ENCODE assay signal across 1 fruit fly cellular context in the genomic region with DNA sequence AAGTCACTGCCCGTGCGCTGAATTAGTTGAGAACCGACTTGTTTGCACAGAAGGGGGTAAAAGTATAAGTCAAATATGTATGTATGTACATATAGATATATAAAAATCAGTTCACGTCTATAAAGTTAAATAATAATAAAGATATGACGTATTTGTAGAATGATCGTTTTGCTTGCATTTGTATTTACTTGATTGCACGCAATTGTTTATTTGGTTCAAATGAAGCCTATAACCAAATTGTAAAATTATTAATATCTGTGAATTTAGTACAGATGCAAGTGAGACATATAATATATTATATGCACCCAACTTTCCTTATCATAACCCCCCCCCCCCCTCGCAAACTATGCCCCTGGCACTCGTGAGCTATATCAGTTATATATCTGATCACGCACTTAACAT.
A peak's percentile ranks its signal among the peaks of the same experiment; 100 is the strongest.
TF ChIP-seq lines count a peak whose summit lies in the region.

No protein-coding gene starts in this region.

TF ChIP-seq in whole organism, embryonic, 481 proteins besides CTCF, POLR2A, EP300 and RAD21 (continued from another document and continues in another):
- no peak for TF ChIP-seq CG14667 (GFP tag; IDR thresholded peaks at IDR 0.05; lab: Robert Waterston, UW)
- TF ChIP-seq Hr78 (GFP tag; optimal IDR thresholded peaks at IDR 0.05; lab: Kevin White, UChicago), result no peak
- TF ChIP-seq Atf6 (GFP tag; IDR thresholded peaks at IDR 0.05; lab: Robert Waterston, UW), result peak; percentile 40; the same call in 1 of the 2 replicates
- no peak for TF ChIP-seq Abd-B (GFP tag; optimal IDR thresholded peaks at IDR 0.05; lab: Kevin White, UChicago)
- peak; percentile 8 for TF ChIP-seq CG2875 (GFP tag; optimal IDR thresholded peaks at IDR 0.05; lab: Kevin White, UChicago)
- no peak for TF ChIP-seq gsb (GFP tag; IDR thresholded peaks at IDR 0.05; lab: Robert Waterston, UW)
- TF ChIP-seq dmrt99B (tag; optimal IDR thresholded peaks at IDR 0.05; lab: Kevin White, UChicago), result peak; percentile 56
- TF ChIP-seq zfh2 (GFP tag; optimal IDR thresholded peaks at IDR 0.05; lab: Kevin White, UChicago), result no peak
- TF ChIP-seq CG11247 (GFP tag; IDR thresholded peaks at IDR 0.05; lab: Robert Waterston, UW), result no peak
- peak; percentile 4 for TF ChIP-seq trem (tag; optimal IDR thresholded peaks at IDR 0.05; lab: Kevin White, UChicago)
- TF ChIP-seq pho (GFP tag; optimal IDR thresholded peaks at IDR 0.05; lab: Kevin White, UChicago), result peak; percentile 2
- TF ChIP-seq CG18262 (tag; optimal IDR thresholded peaks at IDR 0.05; lab: Kevin White, UChicago), result peak; percentile 56
- peak; percentile 50 for TF ChIP-seq CG31441 (GFP tag; IDR thresholded peaks at IDR 0.05; lab: Robert Waterston, UW)
- no peak for TF ChIP-seq CG30431 (GFP tag; optimal IDR thresholded peaks at IDR 0.05; lab: Kevin White, UChicago)
- TF ChIP-seq CG8388 (GFP tag; optimal IDR thresholded peaks at IDR 0.05; lab: Kevin White, UChicago), result peak; percentile 8
- no peak for TF ChIP-seq emc (GFP tag; optimal IDR thresholded peaks at IDR 0.05; lab: Kevin White, UChicago)
- TF ChIP-seq CrebB (tag; optimal IDR thresholded peaks at IDR 0.05; lab: Kevin White, UChicago), result no peak
- no peak for TF ChIP-seq CG32767 (GFP tag; IDR thresholded peaks at IDR 0.05; lab: Robert Waterston, UW)
- peak; percentile 63 for TF ChIP-seq grau (tag; optimal IDR thresholded peaks at IDR 0.05; lab: Kevin White, UChicago)
- TF ChIP-seq Adf1 (GFP tag; IDR thresholded peaks at IDR 0.05; lab: Robert Waterston, UW), result no peak
- no peak for TF ChIP-seq fd96Cb (tag; optimal IDR thresholded peaks at IDR 0.05; lab: Kevin White, UChicago)
- no peak for TF ChIP-seq CG8478 (optimal IDR thresholded peaks at IDR 0.05; lab: Kevin White, UChicago)
- no peak for TF ChIP-seq dm (GFP tag; optimal IDR thresholded peaks at IDR 0.05; lab: Kevin White, UChicago)
- TF ChIP-seq CkIIα-i1 (GFP tag; IDR thresholded peaks at IDR 0.05; lab: Robert Waterston, UW), result no peak
- TF ChIP-seq pros (GFP tag; optimal IDR thresholded peaks at IDR 0.05; lab: Kevin White, UChicago), result no peak
- TF ChIP-seq sqz (GFP tag; optimal IDR thresholded peaks at IDR 0.05; lab: Kevin White, UChicago), result peak; percentile 27
- TF ChIP-seq ranshi (GFP tag; IDR thresholded peaks at IDR 0.05; lab: Robert Waterston, UW), result peak; percentile 57
- peak; percentile 41 for TF ChIP-seq D19B (GFP tag; optimal IDR thresholded peaks at IDR 0.05; lab: Kevin White, UChicago)
- peak; percentile 72 for TF ChIP-seq CG15011 (GFP tag; optimal IDR thresholded peaks at IDR 0.05; lab: Kevin White, UChicago)
- TF ChIP-seq CoRest (tag; optimal IDR thresholded peaks at IDR 0.05; lab: Kevin White, UChicago), result peak; percentile 50
- peak; percentile 3 for TF ChIP-seq CG10267 (tag; optimal IDR thresholded peaks at IDR 0.05; lab: Kevin White, UChicago)
- TF ChIP-seq Atf3 (GFP tag; optimal IDR thresholded peaks at IDR 0.05; lab: Kevin White, UChicago), result no peak
- peak; percentile 20 for TF ChIP-seq CG8359 (GFP tag; optimal IDR thresholded peaks at IDR 0.05; lab: Kevin White, UChicago; ENCODE audit: borderline replicate concordance)
- no peak for TF ChIP-seq onecut (GFP tag; IDR thresholded peaks at IDR 0.05; lab: Robert Waterston, UW)
- no peak for TF ChIP-seq sc (optimal IDR thresholded peaks at IDR 0.05; lab: Kevin White, UChicago)
- TF ChIP-seq sc (GFP tag; optimal IDR thresholded peaks at IDR 0.05; lab: Kevin White, UChicago), result no peak
- peak; percentile 6 for TF ChIP-seq CG5245 (GFP tag; optimal IDR thresholded peaks at IDR 0.05; lab: Kevin White, UChicago)
- TF ChIP-seq Doc3 (GFP tag; IDR thresholded peaks at IDR 0.05; lab: Robert Waterston, UW; ENCODE audit: partially characterized antibody), result no peak
- TF ChIP-seq BEAF-32 (GFP tag; optimal IDR thresholded peaks at IDR 0.05; lab: Kevin White, UChicago), result no peak
- TF ChIP-seq prd (optimal IDR thresholded peaks at IDR 0.05; lab: Kevin White, UChicago), result no peak
- TF ChIP-seq prd (GFP tag; IDR thresholded peaks at IDR 0.05; lab: Robert Waterston, UW), result peak; percentile 53; the same call in 2 of the 3 replicates
- TF ChIP-seq CG13894 (tag; optimal IDR thresholded peaks at IDR 0.05; lab: Kevin White, UChicago), result peak; percentile 58
- TF ChIP-seq gem (tag; optimal IDR thresholded peaks at IDR 0.05; lab: Kevin White, UChicago), result peak; percentile 57
- peak; percentile 52; the same call in 1 of the 2 replicates for TF ChIP-seq al (GFP tag; IDR thresholded peaks at IDR 0.05; lab: Robert Waterston, UW)
- no peak for TF ChIP-seq NK7.1 (GFP tag; optimal IDR thresholded peaks at IDR 0.05; lab: Kevin White, UChicago)
- no peak for TF ChIP-seq CG34422 (GFP tag; IDR thresholded peaks at IDR 0.05; lab: Robert Waterston, UW)
- TF ChIP-seq CG6689 (GFP tag; IDR thresholded peaks at IDR 0.05; lab: Robert Waterston, UW), result peak; percentile 35; the same call in 1 of the 2 replicates
- TF ChIP-seq CG9727 (GFP tag; optimal IDR thresholded peaks at IDR 0.05; lab: Kevin White, UChicago), result peak; percentile 72
- no peak for TF ChIP-seq CG8944 (GFP tag; optimal IDR thresholded peaks at IDR 0.05; lab: Kevin White, UChicago)
- peak; percentile 46 for TF ChIP-seq CG5180 (GFP tag; optimal IDR thresholded peaks at IDR 0.05; lab: Kevin White, UChicago)
- no peak for TF ChIP-seq CG8290 (GFP tag; optimal IDR thresholded peaks at IDR 0.05; lab: Kevin White, UChicago)
- TF ChIP-seq CG8290 (tag; optimal IDR thresholded peaks at IDR 0.05; lab: Kevin White, UChicago), result peak in 1 of 2 experiments; percentile 0
- TF ChIP-seq Drgx (GFP tag; IDR thresholded peaks at IDR 0.05; lab: Robert Waterston, UW), result no peak
- TF ChIP-seq Poxn (GFP tag; IDR thresholded peaks at IDR 0.05; lab: Robert Waterston, UW), result no peak
- no peak for TF ChIP-seq pum (GFP tag; optimal IDR thresholded peaks at IDR 0.05; lab: Kevin White, UChicago)
- peak; percentile 25 for TF ChIP-seq bcd (GFP tag; optimal IDR thresholded peaks at IDR 0.05; lab: Kevin White, UChicago)
- no peak for TF ChIP-seq br (optimal IDR thresholded peaks at IDR 0.05; lab: Kevin White, UChicago)
- no peak for TF ChIP-seq CG10321 (GFP tag; IDR thresholded peaks at IDR 0.05; lab: Robert Waterston, UW)
- peak; percentile 29 for TF ChIP-seq phol (tag; optimal IDR thresholded peaks at IDR 0.05; lab: Kevin White, UChicago)
- peak; percentile 39 for TF ChIP-seq D19A (tag; optimal IDR thresholded peaks at IDR 0.05; lab: Kevin White, UChicago)
- TF ChIP-seq CG30403 (GFP tag; optimal IDR thresholded peaks at IDR 0.05; lab: Kevin White, UChicago), result peak; percentile 25
- TF ChIP-seq CG6654 (GFP tag; optimal IDR thresholded peaks at IDR 0.05; lab: Kevin White, UChicago), result no peak
- no peak for TF ChIP-seq zfh1 (GFP tag; IDR thresholded peaks at IDR 0.05; lab: Robert Waterston, UW)
- TF ChIP-seq CG17612 (GFP tag; IDR thresholded peaks at IDR 0.05; lab: Robert Waterston, UW), result 0 out of 2 replicates have a peak, but pooled peaks have one; percentile 12
- TF ChIP-seq Opbp (GFP tag; IDR thresholded peaks at IDR 0.05; lab: Robert Waterston, UW; ENCODE audit: partially characterized antibody), result no peak
- peak; percentile 36 for TF ChIP-seq CG17568 (GFP tag; optimal IDR thresholded peaks at IDR 0.05; lab: Kevin White, UChicago)
- TF ChIP-seq row (GFP tag; IDR thresholded peaks at IDR 0.05; lab: Robert Waterston, UW), result 0 out of 3 replicates have a peak, but pooled peaks have one; percentile 14
- TF ChIP-seq CG13775 (GFP tag; optimal IDR thresholded peaks at IDR 0.05; lab: Kevin White, UChicago), result peak; percentile 55
- TF ChIP-seq eyg (GFP tag; optimal IDR thresholded peaks at IDR 0.05; lab: Kevin White, UChicago), result no peak
- peak; percentile 71 for TF ChIP-seq CG7839 (tag; optimal IDR thresholded peaks at IDR 0.05; lab: Kevin White, UChicago)
- no peak for TF ChIP-seq vnd (GFP tag; IDR thresholded peaks at IDR 0.05; lab: Robert Waterston, UW; ENCODE audit: partially characterized antibody)
- peak; percentile 13 for TF ChIP-seq Nf-YB (GFP tag; optimal IDR thresholded peaks at IDR 0.05; lab: Kevin White, UChicago)
- no peak for TF ChIP-seq maf-S (GFP tag; optimal IDR thresholded peaks at IDR 0.05; lab: Kevin White, UChicago)
- no peak for TF ChIP-seq ewg (GFP tag; optimal IDR thresholded peaks at IDR 0.05; lab: Kevin White, UChicago)
- peak; percentile 57 for TF ChIP-seq CG32532 (GFP tag; IDR thresholded peaks at IDR 0.05; lab: Robert Waterston, UW)
- TF ChIP-seq sens (GFP tag; lab: Kevin White, UChicago), result peak; percentile 72
- no peak for TF ChIP-seq CG4820 (GFP tag; optimal IDR thresholded peaks at IDR 0.05; lab: Kevin White, UChicago)
- TF ChIP-seq Dp (GFP tag; optimal IDR thresholded peaks at IDR 0.05; lab: Kevin White, UChicago), result no peak
- TF ChIP-seq CG14860 (GFP tag; IDR thresholded peaks at IDR 0.05; lab: Robert Waterston, UW; ENCODE audit: partially characterized antibody), result no peak
- TF ChIP-seq NC2β (GFP tag; optimal IDR thresholded peaks at IDR 0.05; lab: Kevin White, UChicago), result no peak
- TF ChIP-seq disco-r (GFP tag; optimal IDR thresholded peaks at IDR 0.05; lab: Kevin White, UChicago), result no peak
- TF ChIP-seq pita (GFP tag; optimal IDR thresholded peaks at IDR 0.05; lab: Kevin White, UChicago), result no peak
- peak; percentile 24 for TF ChIP-seq CG8281 (tag; optimal IDR thresholded peaks at IDR 0.05; lab: Kevin White, UChicago)
- TF ChIP-seq kay (GFP tag; optimal IDR thresholded peaks at IDR 0.05; lab: Kevin White, UChicago), result peak; percentile 43
- no peak for TF ChIP-seq B-H2 (GFP tag; optimal IDR thresholded peaks at IDR 0.05; lab: Kevin White, UChicago)
- TF ChIP-seq CG15073 (GFP tag; optimal IDR thresholded peaks at IDR 0.05; lab: Kevin White, UChicago), result no peak
- no peak for TF ChIP-seq ara (GFP tag; IDR thresholded peaks at IDR 0.05; lab: Robert Waterston, UW)
- TF ChIP-seq Rfx (GFP tag; IDR thresholded peaks at IDR 0.05; lab: Robert Waterston, UW), result no peak
- no peak for TF ChIP-seq CG14014 (GFP tag; IDR thresholded peaks at IDR 0.05; lab: Robert Waterston, UW)
- TF ChIP-seq eve (GFP tag; optimal IDR thresholded peaks at IDR 0.05; lab: Kevin White, UChicago), result no peak
- TF ChIP-seq CG1529 (GFP tag; optimal IDR thresholded peaks at IDR 0.05; lab: Kevin White, UChicago), result peak; percentile 15
- no peak for TF ChIP-seq CG4854 (GFP tag; optimal IDR thresholded peaks at IDR 0.05; lab: Kevin White, UChicago)
- no peak for TF ChIP-seq CG9609 (GFP tag; optimal IDR thresholded peaks at IDR 0.05; lab: Kevin White, UChicago)
- no peak for TF ChIP-seq pan (optimal IDR thresholded peaks at IDR 0.05; lab: Kevin White, UChicago)
- no peak for TF ChIP-seq pan (GFP tag; optimal IDR thresholded peaks at IDR 0.05 in 1 of 2, IDR thresholded peaks at IDR 0.05 in 1 of 2)
- peak; percentile 34 for TF ChIP-seq nau (GFP tag; optimal IDR thresholded peaks at IDR 0.05; lab: Kevin White, UChicago)
- TF ChIP-seq croc (GFP tag; conservative IDR thresholded peaks at IDR 0.05; lab: Robert Waterston, UW), result no peak
- TF ChIP-seq CG3065 (GFP tag; optimal IDR thresholded peaks at IDR 0.05; lab: Kevin White, UChicago), result no peak
- no peak for TF ChIP-seq vvl (GFP tag; IDR thresholded peaks at IDR 0.05; lab: Robert Waterston, UW)
- TF ChIP-seq CG4730 (GFP tag; IDR thresholded peaks at IDR 0.05; lab: Robert Waterston, UW), result peak; percentile 5; the same call in 1 of the 2 replicates
- no peak for TF ChIP-seq Optix (GFP tag; IDR thresholded peaks at IDR 0.05; lab: Robert Waterston, UW)
- no peak for TF ChIP-seq Hsf (GFP tag; optimal IDR thresholded peaks at IDR 0.05; lab: Kevin White, UChicago)
- TF ChIP-seq Camta (GFP tag; optimal IDR thresholded peaks at IDR 0.05; lab: Kevin White, UChicago), result no peak
- TF ChIP-seq MESR4 (GFP tag; optimal IDR thresholded peaks at IDR 0.05; lab: Kevin White, UChicago), result no peak
- no peak for TF ChIP-seq E2f1 (GFP tag; IDR thresholded peaks at IDR 0.05; lab: Robert Waterston, UW)
- TF ChIP-seq CG11398 (GFP tag; optimal IDR thresholded peaks at IDR 0.05; lab: Kevin White, UChicago), result no peak
- TF ChIP-seq CG10431 (GFP tag; optimal IDR thresholded peaks at IDR 0.05; lab: Kevin White, UChicago), result peak; percentile 29
- no peak for TF ChIP-seq Oaz (GFP tag; IDR thresholded peaks at IDR 0.05; lab: Robert Waterston, UW)
- peak; percentile 40 for TF ChIP-seq CG17385 (GFP tag; optimal IDR thresholded peaks at IDR 0.05; lab: Kevin White, UChicago)
- no peak for TF ChIP-seq CG17829 (tag; optimal IDR thresholded peaks at IDR 0.05; lab: Kevin White, UChicago)
- no peak for TF ChIP-seq yki (optimal IDR thresholded peaks at IDR 0.05; lab: Kevin White, UChicago)
- TF ChIP-seq C15 (GFP tag; IDR thresholded peaks at IDR 0.05; lab: Robert Waterston, UW), result no peak
- TF ChIP-seq Hr39 (optimal IDR thresholded peaks at IDR 0.05; lab: Kevin White, UChicago), result no peak
- TF ChIP-seq CG13123 (GFP tag; optimal IDR thresholded peaks at IDR 0.05; lab: Kevin White, UChicago), result no peak
- no peak for TF ChIP-seq pzg (GFP tag; optimal IDR thresholded peaks at IDR 0.05; lab: Kevin White, UChicago)
- peak; percentile 66 for TF ChIP-seq CG9932 (GFP tag; IDR thresholded peaks at IDR 0.05; lab: Robert Waterston, UW)
- TF ChIP-seq ttk (GFP tag; IDR thresholded peaks at IDR 0.05; lab: Robert Waterston, UW), result no peak
- TF ChIP-seq CG32772 (GFP tag; IDR thresholded peaks at IDR 0.05; lab: Robert Waterston, UW), result no peak
- TF ChIP-seq ac (GFP tag; optimal IDR thresholded peaks at IDR 0.05; lab: Kevin White, UChicago), result no peak
- no peak for TF ChIP-seq Tbp (GFP tag; optimal IDR thresholded peaks at IDR 0.05; lab: Kevin White, UChicago)
- no peak for TF ChIP-seq oc (tag; optimal IDR thresholded peaks at IDR 0.05; lab: Kevin White, UChicago)
- peak; percentile 88 for TF ChIP-seq Ets65A (GFP tag; lab: Kevin White, UChicago)
- TF ChIP-seq luna (GFP tag; optimal IDR thresholded peaks at IDR 0.05; lab: Kevin White, UChicago), result no peak
- TF ChIP-seq sim (GFP tag; IDR thresholded peaks at IDR 0.05; lab: Robert Waterston, UW), result no peak
- TF ChIP-seq Scr (GFP tag; IDR thresholded peaks at IDR 0.05; lab: Robert Waterston, UW; ENCODE audit: partially characterized antibody), result no peak
- peak; percentile 32 for TF ChIP-seq fd3F (GFP tag; optimal IDR thresholded peaks at IDR 0.05; lab: Kevin White, UChicago)
- TF ChIP-seq Dek (tag; optimal IDR thresholded peaks at IDR 0.05; lab: Kevin White, UChicago), result no peak
- TF ChIP-seq CG7745 (tag; optimal IDR thresholded peaks at IDR 0.05; lab: Kevin White, UChicago), result no peak
- TF ChIP-seq Pdp1 (GFP tag; optimal IDR thresholded peaks at IDR 0.05; lab: Kevin White, UChicago), result peak in 1 of 2 experiments; percentile 7
- TF ChIP-seq wek (GFP tag; optimal IDR thresholded peaks at IDR 0.05; lab: Kevin White, UChicago), result peak; percentile 31
- TF ChIP-seq CG15479 (GFP tag; optimal IDR thresholded peaks at IDR 0.05; lab: Kevin White, UChicago), result no peak
- TF ChIP-seq pb (GFP tag; optimal IDR thresholded peaks at IDR 0.05; lab: Kevin White, UChicago), result no peak
